Worm (Caenorhabditis elegans) whole organism, early embryonic: ENCODE data around the gene cbp-1.

ENCODE experiments used
- B0310.2 ChIP-seq: sonication (generic microtip); optimal IDR thresholded peaks from 2 replicates; lab custom pipeline; 2016; ENCODE audit warnings: mild to moderate bottlenecking, missing genetic modification characterization, missing compliant biosample characterization
- ama-1 ChIP-seq: fragments of 150-350 bp; optimal IDR thresholded peaks from 2 replicates; lab custom pipeline; 2014
- ceh-36 ChIP-seq: sonication (generic microtip); optimal IDR thresholded peaks from 2 replicates; lab custom pipeline; 2016; ENCODE audit warnings: missing genetic modification characterization, inconsistent platforms, missing compliant biosample characterization
- ets-7 ChIP-seq: sonication (generic microtip); optimal IDR thresholded peaks from 2 replicates; lab custom pipeline; 2016; ENCODE audit warnings: missing genotype, missing genetic modification characterization, missing compliant biosample characterization
- flt-1 ChIP-seq: fragments of 200-800 bp; sonication (Bioruptor generic); IDR thresholded peaks from 2 replicates; pipeline ENCODE4 v1.3.6; 2022; ENCODE audit warnings: missing genetic modification characterization, missing compliant biosample characterization
- hmg-4 ChIP-seq: fragments of 200-800 bp; sonication (Bioruptor generic); optimal IDR thresholded peaks from 2 replicates; lab custom pipeline; 2018; ENCODE audit warnings: mild to moderate bottlenecking, missing genetic modification characterization, missing compliant biosample characterization
- hnd-1 ChIP-seq: sonication (generic microtip); optimal IDR thresholded peaks from 2 replicates; lab custom pipeline; 2016; ENCODE audit warnings: missing genetic modification characterization, missing compliant biosample characterization
- scrt-1 ChIP-seq: fragments of 200-800 bp; sonication (Bioruptor generic); IDR thresholded peaks from 2 replicates; pipeline ENCODE4 v1.3.6; 2022; ENCODE audit warnings: missing genetic modification characterization, missing compliant biosample characterization
- sea-1 ChIP-seq: fragments of 200-800 bp; sonication (Bioruptor generic); conservative IDR thresholded peaks from 2 replicates; pipeline ENCODE4 v1.3.6; 2022; ENCODE audit warnings: missing genetic modification characterization, missing compliant biosample characterization
- tbx-11 ChIP-seq: fragments of 200-800 bp; sonication (Bioruptor generic); IDR thresholded peaks from 2 replicates; pipeline ENCODE4 v1.3.6; 2022; ENCODE audit warnings: missing genetic modification characterization, missing compliant biosample characterization
- tbx-37 ChIP-seq: fragments of 200-800 bp; sonication (Bioruptor generic); conservative IDR thresholded peaks from 2 replicates; pipeline ENCODE4 v1.3.6; 2022; ENCODE audit warnings: missing genetic modification reagents, missing genetic modification characterization, missing compliant biosample characterization
- tra-4 ChIP-seq: sonication (generic microtip); optimal IDR thresholded peaks from 2 replicates; lab custom pipeline; 2017; ENCODE audit warnings: missing genetic modification characterization, missing compliant biosample characterization

- TF ChIP-seq scrt-1 (GFP tag; lab: Robert Waterston, UW) (no peak), flt-1 (no peak), hmg-4 (GFP tag; lab: Kevin White, UChicago) (no peak), ceh-36 (tag; lab: Kevin White, UChicago) (no peak), tra-4 (no peak), ama-1 (lab: Kevin White, UChicago) (no peak), tbx-11 (GFP tag; lab: Robert Waterston, UW) (no peak), hnd-1 (tag; lab: Kevin White, UChicago) (no peak), ets-7 (tag; lab: Kevin White, UChicago) (no peak), sea-1 (GFP tag; lab: Robert Waterston, UW) (no peak), B0310.2 (no peak), tbx-37 (no peak)
Observed at ce11 chrIII:9789083-9789482, 22.8 kb downstream of the cbp-1 start.
